Worm (Caenorhabditis elegans) whole organism, L4 larva: Measurements from ENCODE around the gene twk-36.

Experiments
- D1046.2 ChIP-seq: fragments of 200-800 bp; sonication (Bioruptor generic); IDR thresholded peaks from 2 replicates; pipeline ENCODE4 v1.3.6; 2022; ENCODE audit warnings: missing genetic modification characterization, missing compliant biosample characterization
- aly-2 ChIP-seq: sonication (generic microtip); optimal IDR thresholded peaks from 2 replicates; lab custom pipeline; 2018; ENCODE audit warnings: missing biosample characterization, missing genetic modification characterization
- fos-1 ChIP-seq: fragments of 150-350 bp; optimal IDR thresholded peaks from 2 replicates; lab custom pipeline; 2014; ENCODE audit warnings: missing biosample characterization, missing genetic modification characterization
- hmg-1.1 ChIP-seq: fragments of 200-800 bp; sonication (Bioruptor generic); IDR thresholded peaks from 2 replicates; pipeline ENCODE4 v1.3.6; 2022; ENCODE audit warnings: missing genetic modification reagents, missing genetic modification characterization, missing compliant biosample characterization
- mxl-2 ChIP-seq: fragments of 200-800 bp; sonication (Bioruptor generic); conservative IDR thresholded peaks from 2 replicates; pipeline ENCODE4 v1.3.6; 2022; ENCODE audit warnings: missing genetic modification reagents, missing genetic modification characterization, missing compliant biosample characterization
- nhr-10 ChIP-seq: fragments of 150-350 bp; optimal IDR thresholded peaks from 2 replicates; lab custom pipeline; 2014; ENCODE audit warnings: missing biosample characterization, missing genetic modification characterization
- nhr-11 ChIP-seq: fragments of 150-350 bp; optimal IDR thresholded peaks from 2 replicates; lab custom pipeline; 2014; ENCODE audit warnings: missing biosample characterization, missing genetic modification characterization
- set-16 ChIP-seq: fragments of 200-800 bp; sonication (Bioruptor generic); IDR thresholded peaks from 2 replicates; pipeline ENCODE4 v1.3.6; 2022; ENCODE audit warnings: missing genetic modification reagents, missing genetic modification characterization, missing compliant biosample characterization
- skn-1 ChIP-seq: fragments of 150-350 bp; optimal IDR thresholded peaks from 2 replicates; lab custom pipeline; 2014; ENCODE audit warnings: missing biosample characterization, missing genetic modification characterization
- ztf-11 ChIP-seq: fragments of 150-350 bp; optimal IDR thresholded peaks from 2 replicates; lab custom pipeline; 2014; ENCODE audit warnings: missing biosample characterization, missing genetic modification characterization

- TF ChIP-seq mxl-2 (no peak), hmg-1.1 (GFP tag; lab: Robert Waterston, UW) (no peak), fos-1 (tag; lab: Kevin White, UChicago) (no peak), set-16 (GFP tag; lab: Robert Waterston, UW) (no peak), nhr-10 (no peak), D1046.2 (GFP tag; lab: Robert Waterston, UW) (no peak), ztf-11 (tag; lab: Kevin White, UChicago) (no peak), aly-2 (tag; lab: Kevin White, UChicago) (no peak), skn-1 (tag; lab: Kevin White, UChicago) (no peak), nhr-11 (tag; lab: Kevin White, UChicago) (no peak)
Measured at ce11 chrV:17695802-17696201, 51.1 kb downstream of the twk-36 start, which contains the start of gene Y26G10.1.
